Fruit fly (Drosophila melanogaster): Measurements from ENCODE around the gene Slc25A46b.

dm6 chr2L:18122231-18122551 is 25.8 kb downstream of the Slc25A46b start:
- no peak for TF ChIP-seq CG15514 (GFP tag; optimal IDR thresholded peaks at IDR 0.05)
- no peak for TF ChIP-seq CG5245 (GFP tag; optimal IDR thresholded peaks at IDR 0.05)
- no peak for TF ChIP-seq CG8478 (optimal IDR thresholded peaks at IDR 0.05)
- no peak for TF ChIP-seq CG14667 (GFP tag; IDR thresholded peaks at IDR 0.05)
- TF ChIP-seq Dll (GFP tag; IDR thresholded peaks at IDR 0.05; ENCODE audit: partially characterized antibody), result no peak
- no peak for TF ChIP-seq CG16815 (GFP tag; optimal IDR thresholded peaks at IDR 0.05)
- TF ChIP-seq ind (GFP tag; optimal IDR thresholded peaks at IDR 0.05), result no peak
- TF ChIP-seq psq (GFP tag; optimal IDR thresholded peaks at IDR 0.05), result no peak
- no peak for TF ChIP-seq her (GFP tag; optimal IDR thresholded peaks at IDR 0.05)
- TF ChIP-seq CG13424 (tag; optimal IDR thresholded peaks at IDR 0.05), result no peak
- TF ChIP-seq run (tag; optimal IDR thresholded peaks at IDR 0.05), result no peak
- no peak for TF ChIP-seq br (optimal IDR thresholded peaks at IDR 0.05)
- no peak for TF ChIP-seq yki (optimal IDR thresholded peaks at IDR 0.05)

Data from whole organism, embryonic.